Worm (Caenorhabditis elegans): ENCODE data around the gene mdt-19.

mdt-19 gene

ce11 chrIII:2622870-2623269 is 25.0 kb downstream of the mdt-19 start, which contains the start of gene Y71H2B.2:
TSS of gene Y71H2B.2 (plus strand) at chrIII:2623170.
- no peak for TF ChIP-seq hmg-4 (GFP tag; optimal IDR thresholded peaks at IDR 0.05)
- TF ChIP-seq hmbx-1 (tag; optimal IDR thresholded peaks at IDR 0.05) = no peak
- no peak for TF ChIP-seq ceh-36 (tag; optimal IDR thresholded peaks at IDR 0.05)
- no peak for TF ChIP-seq ets-7 (tag; optimal IDR thresholded peaks at IDR 0.05)
- TF ChIP-seq hnd-1 (tag; optimal IDR thresholded peaks at IDR 0.05) = no peak
- no peak for TF ChIP-seq scrt-1 (GFP tag; IDR thresholded peaks at IDR 0.05)
- TF ChIP-seq ama-1 (optimal IDR thresholded peaks at IDR 0.05) = no peak
- TF ChIP-seq flt-1 (GFP tag; IDR thresholded peaks at IDR 0.05) = no peak
- TF ChIP-seq pes-1 (GFP tag; IDR thresholded peaks at IDR 0.05) = no peak
- no peak for TF ChIP-seq F13C5.2 (tag; optimal IDR thresholded peaks at IDR 0.05)
- TF ChIP-seq aly-1 (tag; optimal IDR thresholded peaks at IDR 0.05) = no peak
- no peak for TF ChIP-seq sea-1 (GFP tag; conservative IDR thresholded peaks at IDR 0.05)
- TF ChIP-seq tra-4 (tag; optimal IDR thresholded peaks at IDR 0.05) = no peak
- no peak for TF ChIP-seq ceh-13 (GFP tag; optimal IDR thresholded peaks at IDR 0.05)
- no peak for TF ChIP-seq tbx-37 (GFP tag; conservative IDR thresholded peaks at IDR 0.05)
- no peak for TF ChIP-seq tbx-11 (GFP tag; IDR thresholded peaks at IDR 0.05)
- TF ChIP-seq B0310.2 (tag; optimal IDR thresholded peaks at IDR 0.05) = no peak

DNA sequence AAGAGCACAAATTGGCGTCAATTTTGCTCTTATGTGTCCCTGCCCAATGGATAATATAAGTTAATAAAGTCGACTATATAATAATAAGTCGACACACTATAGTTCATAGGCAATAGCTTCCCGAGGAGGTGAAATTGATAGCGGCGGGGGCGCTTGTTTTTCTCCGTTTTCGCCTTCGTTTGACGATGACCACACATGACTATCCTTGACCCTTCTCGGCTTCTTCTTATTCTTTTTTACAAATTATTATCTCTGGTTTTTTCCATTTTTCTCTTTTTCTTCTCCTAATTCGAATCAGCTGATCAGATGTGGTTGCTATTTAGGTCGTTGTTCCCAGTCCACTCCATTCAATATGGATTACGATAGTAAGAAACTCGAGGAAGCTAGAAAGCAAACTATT is 30.8 kb downstream of the mdt-19 start, which contains the start of gene acbp-8:
Gene acbp-8, plus strand, starts transcription at position 324 of the 400 bp plus-strand sequence.
- no peak for TF ChIP-seq ceh-13 (GFP tag; optimal IDR thresholded peaks at IDR 0.05)
- no peak for TF ChIP-seq hmg-4 (GFP tag; optimal IDR thresholded peaks at IDR 0.05)
- no peak for TF ChIP-seq hmbx-1 (tag; optimal IDR thresholded peaks at IDR 0.05)
- TF ChIP-seq aly-1 (tag; optimal IDR thresholded peaks at IDR 0.05) = no peak
- no peak for TF ChIP-seq ama-1 (optimal IDR thresholded peaks at IDR 0.05)
- no peak for TF ChIP-seq tbx-37 (GFP tag; conservative IDR thresholded peaks at IDR 0.05)
- no peak for TF ChIP-seq tra-4 (tag; optimal IDR thresholded peaks at IDR 0.05)
- TF ChIP-seq ceh-36 (tag; optimal IDR thresholded peaks at IDR 0.05) = no peak
- TF ChIP-seq B0310.2 (tag; optimal IDR thresholded peaks at IDR 0.05) = no peak
- TF ChIP-seq scrt-1 (GFP tag; IDR thresholded peaks at IDR 0.05) = no peak
- TF ChIP-seq ets-7 (tag; optimal IDR thresholded peaks at IDR 0.05) = no peak

DNA sequence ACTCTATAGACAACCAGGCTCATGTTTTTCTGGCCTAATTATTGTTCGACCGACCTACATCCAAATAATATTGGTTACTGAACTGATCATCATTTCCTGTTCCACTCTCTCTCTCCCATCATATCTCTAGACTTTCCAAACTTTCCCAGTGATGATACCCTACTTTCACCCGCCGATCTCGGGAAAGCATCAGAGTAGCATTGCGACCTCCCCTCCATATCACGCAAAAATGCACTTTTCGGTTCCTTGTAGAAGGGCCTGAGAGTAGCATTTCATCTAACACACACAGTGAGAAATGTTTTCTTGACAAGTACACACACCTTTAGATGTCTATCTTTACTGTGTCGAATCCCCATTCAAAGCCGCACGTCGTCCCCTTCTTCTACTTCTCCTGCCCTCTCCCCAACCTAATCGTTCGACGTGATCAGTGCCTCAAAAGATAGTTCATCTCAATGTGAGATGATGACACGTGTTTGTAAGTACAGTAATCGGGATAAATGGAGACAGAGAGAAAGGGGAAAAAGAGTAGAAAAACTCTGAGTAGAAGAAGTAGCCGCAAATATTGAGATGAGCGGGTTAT is 35.1 kb downstream of the mdt-19 start:
- no peak for TF ChIP-seq aly-1 (tag; optimal IDR thresholded peaks at IDR 0.05)
- no peak for TF ChIP-seq ama-1 (optimal IDR thresholded peaks at IDR 0.05)
- TF ChIP-seq F13C5.2 (tag; optimal IDR thresholded peaks at IDR 0.05) = no peak
- no peak for TF ChIP-seq pes-1 (GFP tag; IDR thresholded peaks at IDR 0.05)
- no peak for TF ChIP-seq flt-1 (GFP tag; IDR thresholded peaks at IDR 0.05)
- no peak for TF ChIP-seq B0310.2 (tag; optimal IDR thresholded peaks at IDR 0.05)
- TF ChIP-seq hmbx-1 (tag; optimal IDR thresholded peaks at IDR 0.05) = no peak
- no peak for TF ChIP-seq hnd-1 (tag; optimal IDR thresholded peaks at IDR 0.05)
- TF ChIP-seq scrt-1 (GFP tag; IDR thresholded peaks at IDR 0.05) = no peak
- no peak for TF ChIP-seq ceh-13 (GFP tag; optimal IDR thresholded peaks at IDR 0.05)
- TF ChIP-seq tbx-11 (GFP tag; IDR thresholded peaks at IDR 0.05) = no peak
- TF ChIP-seq hmg-4 (GFP tag; optimal IDR thresholded peaks at IDR 0.05) = no peak
- TF ChIP-seq sea-1 (GFP tag; conservative IDR thresholded peaks at IDR 0.05) = no peak
- TF ChIP-seq tbx-37 (GFP tag; conservative IDR thresholded peaks at IDR 0.05) = no peak
- TF ChIP-seq tra-4 (tag; optimal IDR thresholded peaks at IDR 0.05) = no peak
- TF ChIP-seq ceh-36 (tag; optimal IDR thresholded peaks at IDR 0.05) = no peak
- no peak for TF ChIP-seq ets-7 (tag; optimal IDR thresholded peaks at IDR 0.05)

DNA sequence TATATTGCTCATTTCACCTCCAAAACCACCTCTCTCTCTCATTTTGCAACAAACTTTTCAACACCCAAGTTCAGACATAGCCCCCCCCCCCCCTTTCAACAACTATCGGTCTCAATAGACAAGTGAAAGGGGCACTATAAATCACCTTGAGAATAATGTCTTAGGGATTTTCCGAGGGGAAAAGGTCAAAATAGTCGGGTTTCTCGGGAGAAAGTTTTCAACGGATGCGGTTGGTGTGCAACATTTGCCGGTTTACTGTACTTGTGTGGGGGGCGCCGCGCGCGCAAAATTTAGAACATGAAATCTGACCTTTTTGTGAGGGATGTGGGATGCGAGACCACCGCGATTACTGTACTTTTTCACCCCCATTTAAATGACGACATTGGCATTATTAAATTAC is 36.7 kb downstream of the mdt-19 start:
- TF ChIP-seq flt-1 (GFP tag; IDR thresholded peaks at IDR 0.05) (no peak), scrt-1 (GFP tag; IDR thresholded peaks at IDR 0.05) (no peak), pes-1 (GFP tag; IDR thresholded peaks at IDR 0.05) (no peak), sea-1 (GFP tag; conservative IDR thresholded peaks at IDR 0.05) (no peak), ceh-36 (tag; optimal IDR thresholded peaks at IDR 0.05) (no peak), ama-1 (optimal IDR thresholded peaks at IDR 0.05) (no peak), aly-1 (tag; optimal IDR thresholded peaks at IDR 0.05) (no peak), hmg-4 (GFP tag; optimal IDR thresholded peaks at IDR 0.05) (no peak), B0310.2 (tag; optimal IDR thresholded peaks at IDR 0.05) (no peak), ceh-13 (GFP tag; optimal IDR thresholded peaks at IDR 0.05) (no peak)

- no peak for TF ChIP-seq ceh-36 (tag; optimal IDR thresholded peaks at IDR 0.05)
- TF ChIP-seq scrt-1 (GFP tag; IDR thresholded peaks at IDR 0.05) = no peak
- TF ChIP-seq ama-1 (optimal IDR thresholded peaks at IDR 0.05) = no peak
- TF ChIP-seq tra-4 (tag; optimal IDR thresholded peaks at IDR 0.05) = no peak
- no peak for TF ChIP-seq B0310.2 (tag; optimal IDR thresholded peaks at IDR 0.05)
- no peak for TF ChIP-seq aly-1 (tag; optimal IDR thresholded peaks at IDR 0.05)
- no peak for TF ChIP-seq sea-1 (GFP tag; conservative IDR thresholded peaks at IDR 0.05)
- TF ChIP-seq tbx-11 (GFP tag; IDR thresholded peaks at IDR 0.05) = no peak
Measured at ce11 chrIII:2636137-2636536, 38.3 kb downstream of the mdt-19 start, which contains the start of gene zmp-2. TSS of gene zmp-2 (plus strand) at chrIII:2636383.

DNA sequence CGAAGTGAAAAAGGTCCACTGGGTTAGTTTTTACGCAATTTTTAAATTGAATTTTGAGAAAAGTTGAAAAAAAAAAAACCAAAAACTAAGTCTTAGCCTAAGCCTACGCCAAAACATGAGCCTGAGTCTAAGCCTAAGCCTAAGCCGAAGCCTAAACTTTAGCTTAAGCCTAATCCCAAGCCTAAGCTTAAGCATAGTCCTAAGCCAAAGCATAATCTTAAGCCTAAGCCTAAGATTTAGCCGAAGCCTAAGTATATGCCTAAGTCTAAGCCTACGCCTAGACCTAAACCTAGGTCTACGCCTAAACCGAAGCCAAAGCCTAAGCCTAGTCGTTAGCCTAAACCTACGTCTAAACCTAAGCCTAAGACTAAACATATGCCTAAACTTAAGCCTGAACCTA is 43.8 kb downstream of the mdt-19 start:
- TF ChIP-seq pes-1 (GFP tag; IDR thresholded peaks at IDR 0.05) (no peak), ceh-36 (tag; optimal IDR thresholded peaks at IDR 0.05) (peak; percentile 52)

DNA sequence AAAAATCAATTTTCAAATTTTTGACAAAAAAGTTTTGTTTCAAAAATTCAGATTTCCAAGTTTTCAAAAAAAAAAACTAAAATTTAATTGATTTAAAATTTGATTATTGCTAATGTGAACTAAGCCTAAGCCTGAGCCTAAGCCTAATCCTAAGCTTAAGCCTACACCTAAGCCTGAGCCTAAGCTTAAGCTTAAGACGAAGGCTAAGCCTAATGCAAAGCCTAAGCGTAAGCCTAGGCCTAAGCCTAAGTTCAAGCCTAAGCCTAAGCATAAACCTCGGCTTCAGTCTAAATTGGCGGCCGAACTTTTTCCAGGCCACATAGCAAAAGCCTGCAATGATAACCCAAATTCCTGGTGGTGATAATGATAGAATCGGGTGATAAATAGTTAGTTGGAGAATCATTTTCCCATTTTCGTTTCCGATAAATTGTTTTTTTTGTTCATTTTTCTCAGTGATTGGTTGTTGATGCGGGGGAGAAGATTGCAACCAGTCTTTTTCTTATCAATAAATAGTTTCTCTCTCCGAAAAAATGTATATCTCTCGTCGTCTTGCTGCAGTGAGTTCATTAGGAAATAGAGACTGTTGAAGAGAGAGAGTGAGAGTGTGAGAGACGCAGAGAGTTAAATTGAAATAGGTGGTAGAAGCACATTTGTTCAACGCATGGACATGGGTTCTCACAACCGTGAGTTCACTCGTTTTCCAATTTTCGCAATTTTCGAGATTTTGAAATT is 49.5 kb downstream of the mdt-19 start:
- TF ChIP-seq ceh-36 (tag; optimal IDR thresholded peaks at IDR 0.05) = peak; percentile 47
- no peak for TF ChIP-seq tbx-11 (GFP tag; IDR thresholded peaks at IDR 0.05)

ce11 chrIII:2651519-2651918 is 53.7 kb downstream of the mdt-19 start:
- no peak for TF ChIP-seq scrt-1 (GFP tag; IDR thresholded peaks at IDR 0.05)
- TF ChIP-seq tbx-11 (GFP tag; IDR thresholded peaks at IDR 0.05) = no peak
- no peak for TF ChIP-seq tra-4 (tag; optimal IDR thresholded peaks at IDR 0.05)
- TF ChIP-seq hnd-1 (tag; optimal IDR thresholded peaks at IDR 0.05) = no peak
- no peak for TF ChIP-seq hmg-4 (GFP tag; optimal IDR thresholded peaks at IDR 0.05)
- TF ChIP-seq sea-1 (GFP tag; conservative IDR thresholded peaks at IDR 0.05) = no peak
- no peak for TF ChIP-seq F13C5.2 (tag; optimal IDR thresholded peaks at IDR 0.05)
- no peak for TF ChIP-seq ceh-13 (GFP tag; optimal IDR thresholded peaks at IDR 0.05)
- no peak for TF ChIP-seq ceh-36 (tag; optimal IDR thresholded peaks at IDR 0.05)
- no peak for TF ChIP-seq B0310.2 (tag; optimal IDR thresholded peaks at IDR 0.05)
